Fruit fly (Drosophila melanogaster): ENCODE results near the gene Atg8a.

Gene Atg8a

dm6 chrX:10762959-10763883 is 4.9 kb downstream of the Atg8a start (continued):
- TF ChIP-seq crp (GFP tag; optimal IDR thresholded peaks at IDR 0.05) (no peak), usp (GFP tag; optimal IDR thresholded peaks at IDR 0.05) (no peak), pb (GFP tag; optimal IDR thresholded peaks at IDR 0.05) (no peak), D19B (GFP tag; optimal IDR thresholded peaks at IDR 0.05) (no peak), zf30C (GFP tag; optimal IDR thresholded peaks at IDR 0.05) (peak; percentile 68), Blimp-1 (GFP tag; optimal IDR thresholded peaks at IDR 0.05) (peak; percentile 13), Chrac-16 (GFP tag; optimal IDR thresholded peaks at IDR 0.05) (peak; percentile 6), Mrtf (GFP tag; IDR thresholded peaks at IDR 0.05) (no peak), CG15514 (GFP tag; optimal IDR thresholded peaks at IDR 0.05) (peak; percentile 16), CG12391 (tag; optimal IDR thresholded peaks at IDR 0.05) (peak; percentile 47), gt (GFP tag; IDR thresholded peaks at IDR 0.05) (no peak), CG10959 (GFP tag; IDR thresholded peaks at IDR 0.05) (no peak), CG32767 (GFP tag; IDR thresholded peaks at IDR 0.05) (no peak), CG12769 (tag; optimal IDR thresholded peaks at IDR 0.05) (peak; percentile 62), Eip74EF (GFP tag; optimal IDR thresholded peaks at IDR 0.05) (no peak), Antp (GFP tag; optimal IDR thresholded peaks at IDR 0.05) (no peak), CG7839 (tag; optimal IDR thresholded peaks at IDR 0.05) (peak; percentile 60), CG12942 (GFP tag; optimal IDR thresholded peaks at IDR 0.05) (no peak), ftz-f1 (GFP tag; optimal IDR thresholded peaks at IDR 0.05) (peak; percentile 19), CG8089 (GFP tag; optimal IDR thresholded peaks at IDR 0.05) (no peak), CG15696 (tag; optimal IDR thresholded peaks at IDR 0.05) (no peak), CG8290 (GFP tag; optimal IDR thresholded peaks at IDR 0.05) (no peak), CG8290 (tag; optimal IDR thresholded peaks at IDR 0.05) (peak in 1 of 2 experiments; percentile 14), CG11398 (GFP tag; optimal IDR thresholded peaks at IDR 0.05) (no peak), br (optimal IDR thresholded peaks at IDR 0.05) (no peak), CG7271 (tag; optimal IDR thresholded peaks at IDR 0.05) (no peak), fd64A (GFP tag; optimal IDR thresholded peaks at IDR 0.05) (no peak), vfl (GFP tag; optimal IDR thresholded peaks at IDR 0.05) (no peak), CG32532 (GFP tag; IDR thresholded peaks at IDR 0.05) (peak; percentile 27; the same call in 1 of the 2 replicates), Hr78 (GFP tag; optimal IDR thresholded peaks at IDR 0.05) (no peak), CG4424 (GFP tag; optimal IDR thresholded peaks at IDR 0.05) (peak; percentile 11), psq (GFP tag; optimal IDR thresholded peaks at IDR 0.05) (peak; percentile 88), HmgD (GFP tag; optimal IDR thresholded peaks at IDR 0.05) (no peak), CG6765 (GFP tag; optimal IDR thresholded peaks at IDR 0.05) (no peak), az2 (GFP tag; optimal IDR thresholded peaks at IDR 0.05) (no peak), peb (GFP tag; IDR thresholded peaks at IDR 0.05) (no peak), dmrt99B (tag; optimal IDR thresholded peaks at IDR 0.05) (peak; percentile 46), amos (GFP tag; IDR thresholded peaks at IDR 0.05; ENCODE audit: partially characterized antibody) (peak; percentile 20; the same call in 1 of the 2 replicates), wdn (GFP tag; IDR thresholded peaks at IDR 0.05) (no peak), hbn (GFP tag; IDR thresholded peaks at IDR 0.05; ENCODE audit: partially characterized antibody) (no peak), CG16779 (GFP tag; IDR thresholded peaks at IDR 0.05) (no peak), run (tag; optimal IDR thresholded peaks at IDR 0.05) (no peak), CG4282 (GFP tag; optimal IDR thresholded peaks at IDR 0.05) (no peak), CG4854 (GFP tag; optimal IDR thresholded peaks at IDR 0.05) (no peak), CG17802 (tag; optimal IDR thresholded peaks at IDR 0.05) (no peak), hb (GFP tag; IDR thresholded peaks at IDR 0.05; ENCODE audit: partially characterized antibody) (no peak), CG18764 (GFP tag; optimal IDR thresholded peaks at IDR 0.05) (no peak), otp (GFP tag; IDR thresholded peaks at IDR 0.05) (no peak), dpn (GFP tag; optimal IDR thresholded peaks at IDR 0.05) (peak in 1 of 2 experiments; percentile 1)
